Worm (Caenorhabditis elegans) whole organism, L1 larva: ENCODE data around the gene arrd-3.

ENCODE experiments used
- C34B4.2 ChIP-seq: sonication (generic microtip); optimal IDR thresholded peaks from 2 replicates; lab custom pipeline; 2017; ENCODE audit warnings: mild to moderate bottlenecking, missing genetic modification characterization, missing compliant biosample characterization
- F16B12.6 ChIP-seq: fragments of 150-350 bp; optimal IDR thresholded peaks from 2 replicates; lab custom pipeline; 2014; ENCODE audit warnings: missing biosample characterization, missing genetic modification characterization
- Y116A8C.19 ChIP-seq: sonication (generic microtip); optimal IDR thresholded peaks from 2 replicates; lab custom pipeline; 2016; ENCODE audit warnings: missing compliant biosample characterization, missing genetic modification characterization, borderline replicate concordance
- aha-1 ChIP-seq: fragments of 150-350 bp; optimal IDR thresholded peaks from 2 replicates; lab custom pipeline; 2014; ENCODE audit warnings: missing biosample characterization, missing genetic modification characterization
- alr-1 ChIP-seq: fragments of 200-800 bp; sonication (Bioruptor generic); optimal IDR thresholded peaks from 2 replicates; lab custom pipeline; 2018; ENCODE audit warnings: borderline replicate concordance, mild to moderate bottlenecking, missing genetic modification characterization, missing compliant biosample characterization
- blmp-1 ChIP-seq: fragments of 150-350 bp; optimal IDR thresholded peaks from 2 replicates; lab custom pipeline; 2014; ENCODE audit warnings: missing biosample characterization, missing genetic modification characterization
- ceh-82 ChIP-seq, 3 experiments: fragments of 150-350 bp in 1 of 3; sonication (generic microtip) in 2 of 3; optimal IDR thresholded peaks; 2 replicates each; lab custom pipeline; 2014 to 2017; ENCODE audit warnings: missing biosample characterization in 3 of 3, missing genetic modification characterization in 3 of 3
- ceh-90 ChIP-seq: sonication (generic microtip); optimal IDR thresholded peaks from 2 replicates; lab custom pipeline; 2016; ENCODE audit warnings: missing genetic modification characterization, missing compliant biosample characterization
- ces-1 ChIP-seq: fragments of 150-350 bp; optimal IDR thresholded peaks from 2 replicates; lab custom pipeline; 2014; ENCODE audit warnings: missing biosample characterization, missing genetic modification reagents, missing genetic modification characterization
- efl-3 ChIP-seq: fragments of 200-800 bp; sonication (Bioruptor generic); optimal IDR thresholded peaks from 2 replicates; lab custom pipeline; 2018; ENCODE audit warnings: mild to moderate bottlenecking, missing genetic modification characterization, missing compliant biosample characterization
- elt-2 ChIP-seq: sonication (generic microtip); optimal IDR thresholded peaks from 2 replicates; lab custom pipeline; 2016; ENCODE audit warnings: missing genetic modification characterization, mild to moderate bottlenecking, inconsistent platforms, missing compliant biosample characterization, missing genetic modification reagents
- ets-5 ChIP-seq: fragments of 200-800 bp; sonication (Bioruptor generic); IDR thresholded peaks from 2 replicates; pipeline ENCODE4 v1.3.6; 2022; ENCODE audit warnings: missing genetic modification characterization, missing compliant biosample characterization
- fkh-4 ChIP-seq: sonication (generic microtip); optimal IDR thresholded peaks from 2 replicates; lab custom pipeline; 2016; ENCODE audit warnings: missing compliant biosample characterization, missing genetic modification characterization, borderline replicate concordance
- grh-1 ChIP-seq: fragments of 200-800 bp; sonication (Bioruptor generic); IDR thresholded peaks from 2 replicates; pipeline ENCODE4 v1.3.6; 2022; ENCODE audit warnings: missing genetic modification reagents, missing genetic modification characterization, missing compliant biosample characterization
- hlh-4 ChIP-seq: sonication (generic microtip); optimal IDR thresholded peaks from 2 replicates; lab custom pipeline; 2016; ENCODE audit warnings: mild to moderate bottlenecking, missing genetic modification characterization, missing compliant biosample characterization
- hpl-2 ChIP-seq: fragments of 150-350 bp; optimal IDR thresholded peaks from 2 replicates; lab custom pipeline; 2014; ENCODE audit warnings: missing biosample characterization, missing genetic modification reagents, missing genetic modification characterization
- lin-13 ChIP-seq: fragments of 150-350 bp; optimal IDR thresholded peaks from 2 replicates; lab custom pipeline; 2014; ENCODE audit warnings: missing biosample characterization, missing genetic modification reagents, missing genetic modification characterization
- lin-14 ChIP-seq: fragments of 200-800 bp; sonication (Bioruptor generic); optimal IDR thresholded peaks from 2 replicates; lab custom pipeline; 2018; ENCODE audit warnings: mild to moderate bottlenecking, missing genetic modification characterization, moderate library complexity, missing compliant biosample characterization
- lin-39 ChIP-seq: fragments of 150-350 bp; optimal IDR thresholded peaks from 2 replicates; lab custom pipeline; 2014; ENCODE audit warnings: missing biosample characterization, missing genetic modification reagents, missing genetic modification characterization
- lir-3 ChIP-seq: sonication (generic microtip); optimal IDR thresholded peaks from 2 replicates; lab custom pipeline; 2016; ENCODE audit warnings: mild to moderate bottlenecking, missing genetic modification characterization, moderate library complexity, missing compliant biosample characterization; ENCODE audit not compliant: poor library complexity
- mdl-1 ChIP-seq, 2 experiments: fragments of 150-350 bp; optimal IDR thresholded peaks; 2 replicates each; lab custom pipeline; 2014 to 2017; ENCODE audit warnings: missing biosample characterization in 2 of 2, missing genetic modification characterization in 2 of 2, inconsistent platforms in 1 of 2
- nhr-12 ChIP-seq: sonication (generic microtip); optimal IDR thresholded peaks from 2 replicates; lab custom pipeline; 2017; ENCODE audit warnings: missing biosample characterization, missing genetic modification characterization
- nhr-20 ChIP-seq: sonication (generic microtip); optimal IDR thresholded peaks from 2 replicates; lab custom pipeline; 2016; ENCODE audit warnings: mild to moderate bottlenecking, missing genetic modification characterization, missing compliant biosample characterization
- nhr-237 ChIP-seq: fragments of 150-350 bp; optimal IDR thresholded peaks from 2 replicates; lab custom pipeline; 2014; ENCODE audit warnings: missing biosample characterization, missing genetic modification characterization
- nhr-47 ChIP-seq: sonication (generic microtip); optimal IDR thresholded peaks from 2 replicates; lab custom pipeline; 2016; ENCODE audit warnings: mild to moderate bottlenecking, missing genetic modification characterization, moderate library complexity, missing compliant biosample characterization
- nhr-77 ChIP-seq: fragments of 150-350 bp; optimal IDR thresholded peaks from 2 replicates; lab custom pipeline; 2014; ENCODE audit warnings: missing biosample characterization, missing genetic modification characterization
- nhr-85 ChIP-seq: sonication (generic microtip); peaks from one replicate; lab custom pipeline; 2016; ENCODE audit warnings: missing genetic modification characterization, inconsistent platforms, missing compliant biosample characterization
- nhr-90 ChIP-seq: sonication (generic microtip); optimal IDR thresholded peaks from 2 replicates; lab custom pipeline; 2016; ENCODE audit warnings: mild to moderate bottlenecking, missing genetic modification characterization, missing compliant biosample characterization; ENCODE audit not compliant: poor library complexity
- pag-3 ChIP-seq: sonication (generic microtip); optimal IDR thresholded peaks from 2 replicates; lab custom pipeline; 2017; ENCODE audit warnings: missing genetic modification characterization, mild to moderate bottlenecking, missing compliant biosample characterization, antibody characterized with exemption, borderline replicate concordance; ENCODE audit not compliant: insufficient read depth
- pqm-1 ChIP-seq: sonication (generic microtip); optimal IDR thresholded peaks from 3 replicates; lab custom pipeline; 2017; ENCODE audit warnings: missing biosample characterization, missing genetic modification characterization
- snpc-4 ChIP-seq: fragments of 150-350 bp; optimal IDR thresholded peaks from 2 replicates; lab custom pipeline; 2014; ENCODE audit warnings: missing biosample characterization, missing genetic modification characterization
- snu-23 ChIP-seq: sonication (generic microtip); optimal IDR thresholded peaks from 2 replicates; lab custom pipeline; 2016; ENCODE audit warnings: missing genetic modification characterization, missing compliant biosample characterization
- sox-4 ChIP-seq: sonication (generic microtip); optimal IDR thresholded peaks from 2 replicates; lab custom pipeline; 2016; ENCODE audit warnings: missing genetic modification characterization, missing compliant biosample characterization
- sptf-1 ChIP-seq: fragments of 150-350 bp; optimal IDR thresholded peaks from 2 replicates; lab custom pipeline; 2014; ENCODE audit warnings: missing biosample characterization, missing genetic modification characterization
- sup-37 ChIP-seq: fragments of 200-800 bp; sonication (Bioruptor generic); optimal IDR thresholded peaks from 2 replicates; lab custom pipeline; 2018; ENCODE audit warnings: mild to moderate bottlenecking, missing genetic modification characterization, missing compliant biosample characterization
- tbx-2 ChIP-seq: sonication (generic microtip); optimal IDR thresholded peaks from 2 replicates; lab custom pipeline; 2016; ENCODE audit warnings: missing genetic modification characterization, missing compliant biosample characterization
- tlp-1 ChIP-seq: fragments of 150-350 bp; optimal IDR thresholded peaks from 2 replicates; lab custom pipeline; 2014; ENCODE audit warnings: missing biosample characterization, missing genetic modification characterization
- unc-130 ChIP-seq: fragments of 150-350 bp; optimal IDR thresholded peaks from 2 replicates; lab custom pipeline; 2017; ENCODE audit warnings: missing biosample characterization, missing genetic modification characterization, inconsistent platforms
- unc-30 ChIP-seq: sonication (generic microtip); optimal IDR thresholded peaks from 2 replicates; lab custom pipeline; 2017; ENCODE audit warnings: missing biosample characterization, missing genetic modification characterization
- unc-62 ChIP-seq: fragments of 150-350 bp; optimal IDR thresholded peaks from 2 replicates; lab custom pipeline; 2014; ENCODE audit warnings: missing biosample characterization, missing genetic modification reagents, missing genetic modification characterization
- unc-98 ChIP-seq: fragments of 200-800 bp; sonication (Bioruptor generic); IDR thresholded peaks from 2 replicates; pipeline ENCODE4 v1.3.6; 2022; ENCODE audit warnings: missing genetic modification characterization, missing compliant biosample characterization
- vab-15 ChIP-seq: sonication (generic microtip); optimal IDR thresholded peaks from 2 replicates; lab custom pipeline; 2017; ENCODE audit warnings: missing genotype, mild to moderate bottlenecking, missing genetic modification characterization, missing compliant biosample characterization
- xbp-1 ChIP-seq: sonication (generic microtip); optimal IDR thresholded peaks from 2 replicates; lab custom pipeline; 2016; ENCODE audit warnings: missing genetic modification characterization, missing compliant biosample characterization
- zag-1 ChIP-seq: fragments of 150-350 bp; optimal IDR thresholded peaks from 2 replicates; lab custom pipeline; 2014; ENCODE audit warnings: missing biosample characterization, missing genetic modification characterization

arrd-3 gene

DNA sequence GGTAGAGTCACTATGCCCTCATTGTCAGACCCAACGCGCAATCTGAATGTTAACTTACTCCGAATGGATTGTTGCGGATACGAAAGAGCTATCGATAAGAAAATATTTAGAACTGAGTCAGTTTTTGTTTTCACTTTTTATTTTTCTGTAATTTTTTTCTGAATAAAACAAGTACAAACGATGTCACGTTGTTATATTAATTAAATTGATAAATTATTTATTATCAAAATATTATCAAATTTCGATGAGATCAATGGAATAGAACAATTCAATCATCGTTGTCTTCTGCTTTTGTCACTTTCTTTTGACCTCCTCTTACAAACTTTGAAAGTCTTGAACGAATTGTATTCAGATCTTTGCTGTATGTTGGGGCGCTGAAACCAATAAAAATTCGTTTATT lies 5.3 kb upstream of the arrd-3 start, which contains the start of gene mpz-6:
mpz-6 (minus strand) TSS at position 101 of the 400 bp plus-strand sequence.
- TF ChIP-seq pag-3 (tag; lab: Kevin White, UChicago) (no peak), grh-1 (GFP tag; lab: Robert Waterston, UW) (no peak), tbx-2 (no peak), nhr-90 (tag; lab: Kevin White, UChicago) (no peak), nhr-85 (tag; lab: Kevin White, UChicago) (no peak), sup-37 (no peak), fkh-4 (tag; lab: Kevin White, UChicago) (no peak), hpl-2 (GFP tag; lab: Kevin White, UChicago) (no peak), nhr-47 (tag; lab: Kevin White, UChicago) (no peak)

DNA sequence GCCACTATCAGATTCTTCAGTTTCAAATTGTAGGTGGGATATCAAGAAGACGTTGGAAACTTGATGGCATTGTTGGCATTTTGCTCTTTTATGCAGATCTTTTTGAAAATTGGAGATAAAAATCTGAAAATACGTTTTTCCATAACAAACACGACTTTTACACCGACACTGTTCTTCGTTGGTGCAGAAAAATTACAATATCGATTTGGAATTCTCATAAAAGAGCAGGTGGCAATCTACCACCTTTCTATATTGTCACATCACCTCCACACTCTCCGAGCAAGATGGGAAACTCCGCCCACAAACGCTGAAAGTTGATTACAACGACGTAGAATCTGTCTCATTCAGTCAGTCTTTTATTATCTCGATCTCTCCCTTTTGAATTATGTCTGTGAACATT lies 4.9 kb upstream of the arrd-3 start, which contains the start of gene arrd-2:
arrd-2 (plus strand) TSS at position 301 of the 400 bp plus-strand sequence.
- TF ChIP-seq vab-15 (no peak), hlh-4 (tag; lab: Kevin White, UChicago) (no peak), xbp-1 (tag; lab: Kevin White, UChicago) (no peak), lin-13 (GFP tag; lab: Kevin White, UChicago) (no peak), lin-14 (no peak), snu-23 (GFP tag; lab: Kevin White, UChicago) (no peak), unc-30 (tag; lab: Kevin White, UChicago) (no peak), tlp-1 (tag; lab: Kevin White, UChicago) (no peak), sox-4 (tag; lab: Kevin White, UChicago) (no peak), unc-98 (GFP tag; lab: Robert Waterston, UW) (no peak), pag-3 (tag; lab: Kevin White, UChicago) (no peak)

DNA sequence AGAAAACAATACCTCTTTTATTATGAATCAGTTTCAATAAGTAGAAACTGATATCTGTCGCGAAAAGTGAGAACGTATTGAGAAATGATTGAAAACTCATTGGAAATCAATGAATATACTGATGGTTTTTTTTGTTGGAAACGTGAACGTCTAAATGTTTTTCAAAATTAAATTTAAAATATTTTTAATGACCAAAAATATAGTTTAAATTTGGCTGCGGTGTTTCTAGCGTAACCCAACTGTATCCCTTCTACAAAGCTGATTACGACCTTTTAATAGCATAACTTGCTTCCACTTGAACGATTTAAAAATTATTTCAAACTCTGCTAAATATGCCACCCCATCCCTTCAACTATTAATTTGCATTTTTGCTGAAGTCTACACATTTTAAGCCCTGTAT lies 861 bp upstream of the arrd-3 start, which contains the start of gene M176.9:
M176.9 (minus strand) TSS at position 101 of the 400 bp plus-strand sequence.
- TF ChIP-seq hlh-4 (tag; lab: Kevin White, UChicago) (no peak), mdl-1 (tag; optimal IDR thresholded peaks at IDR 0.05; lab: Kevin White, UChicago) (no peak), zag-1 (no peak), unc-130 (tag; lab: Kevin White, UChicago) (no peak), lin-39 (tag; lab: Kevin White, UChicago) (no peak), alr-1 (no peak), efl-3 (no peak), nhr-20 (tag; lab: Kevin White, UChicago) (no peak), sptf-1 (tag; lab: Kevin White, UChicago) (no peak), nhr-237 (no peak), C34B4.2 (tag; lab: Kevin White, UChicago) (no peak), ets-5 (GFP tag; lab: Robert Waterston, UW) (no peak), unc-30 (tag; lab: Kevin White, UChicago) (no peak)

DNA sequence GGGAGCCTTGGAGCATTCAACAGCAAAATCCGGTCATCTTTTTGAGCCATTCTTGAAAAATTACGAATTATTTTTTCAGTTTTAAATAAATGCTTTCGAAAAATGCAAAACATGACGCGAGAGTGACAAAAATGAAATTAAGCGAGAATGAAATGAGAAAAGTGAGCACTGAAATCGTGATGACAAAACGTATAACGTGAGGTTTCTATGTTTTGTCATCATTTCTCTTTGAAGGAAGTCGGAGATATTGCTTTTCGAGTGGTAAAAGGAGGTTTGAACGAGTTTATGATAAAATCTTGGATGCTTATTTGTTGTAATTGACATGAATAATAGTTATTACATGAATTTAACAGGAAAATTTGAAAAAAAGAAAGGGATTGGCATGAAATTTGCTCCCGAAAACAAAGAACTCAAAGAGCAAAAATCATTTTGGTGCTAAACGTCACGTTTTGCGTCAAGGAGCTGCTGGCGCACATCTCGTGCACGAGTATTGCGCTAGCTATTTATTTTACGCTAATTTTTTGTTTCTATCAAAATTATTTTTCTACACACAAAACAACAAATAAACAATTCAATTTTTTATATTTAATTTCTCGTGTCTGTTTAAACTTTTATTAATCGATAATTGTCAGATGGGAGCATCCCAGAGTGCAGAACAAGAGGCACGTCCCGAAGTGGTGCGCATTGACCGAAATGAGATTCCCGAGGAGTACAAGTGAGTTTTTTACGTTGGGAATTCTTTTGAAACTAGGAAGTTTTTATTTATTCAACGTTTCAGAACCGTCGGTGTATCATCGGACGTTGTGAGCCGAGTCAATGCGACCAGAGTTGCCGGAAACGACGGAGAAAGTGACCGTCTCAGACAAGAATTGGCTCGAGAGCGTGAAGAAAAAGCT lies 4.3 kb downstream of the arrd-3 start, which contains the start of the genes gss-1 and chch-3:
gss-1 (minus strand) TSS at position 51 of the 896 bp plus-strand sequence.
chch-3 (plus strand) TSS at position 633 of the 896 bp plus-strand sequence.
- no peak for TF ChIP-seq hpl-2 (GFP tag; lab: Kevin White, UChicago)
- no peak for TF ChIP-seq ces-1 (GFP tag; lab: Kevin White, UChicago)
- no peak for TF ChIP-seq hlh-4 (tag; lab: Kevin White, UChicago)
- TF ChIP-seq unc-30 (tag; lab: Kevin White, UChicago) = no peak
- TF ChIP-seq aha-1 (tag; lab: Kevin White, UChicago) = no peak
- no peak for TF ChIP-seq ceh-90 (tag; lab: Kevin White, UChicago)
- TF ChIP-seq nhr-20 (tag; lab: Kevin White, UChicago) = peak; percentile 80
- TF ChIP-seq lir-3 (tag; lab: Kevin White, UChicago) = no peak
- no peak for TF ChIP-seq sup-37
- peak in 1 of 2 experiments; percentile 63 for TF ChIP-seq mdl-1 (tag; optimal IDR thresholded peaks at IDR 0.05; lab: Kevin White, UChicago)
- peak; percentile 4 for TF ChIP-seq elt-2
- peak; percentile 58 for TF ChIP-seq F16B12.6 (tag; lab: Kevin White, UChicago)
- no peak for TF ChIP-seq nhr-12 (tag; lab: Kevin White, UChicago)
- no peak for TF ChIP-seq Y116A8C.19 (tag; lab: Kevin White, UChicago)
- TF ChIP-seq unc-62 = no peak
- peak; percentile 46 for TF ChIP-seq snpc-4 (tag; lab: Kevin White, UChicago)
- TF ChIP-seq nhr-77 (tag; lab: Kevin White, UChicago) = peak; percentile 7
- peak; percentile 45 for TF ChIP-seq blmp-1 (tag; lab: Kevin White, UChicago)
- TF ChIP-seq ets-5 (GFP tag; lab: Robert Waterston, UW) = no peak
- no peak for TF ChIP-seq pqm-1 (tag; lab: Kevin White, UChicago)
- peak; percentile 55 to 67 (median 67) for TF ChIP-seq ceh-82 (tag; optimal IDR thresholded peaks at IDR 0.05; lab: Kevin White, UChicago)
- no peak for TF ChIP-seq sptf-1 (tag; lab: Kevin White, UChicago)
